Worm (Caenorhabditis elegans): Measurements from ENCODE around the gene gmeb-2.

Gene gmeb-2

ce11 chrX:15841086-15841622 is 37.7 kb upstream of the gmeb-2 start, which contains the start of gene serp-1.1 (continued):
- TF ChIP-seq fkh-10 (GFP tag; optimal IDR thresholded peaks at IDR 0.05) (peak; percentile 92), nhr-76 (tag; optimal IDR thresholded peaks at IDR 0.05) (peak; percentile 96), ces-1 (GFP tag; optimal IDR thresholded peaks at IDR 0.05) (no peak), alr-1 (tag; optimal IDR thresholded peaks at IDR 0.05; ENCODE audit: borderline replicate concordance) (no peak), nhr-19 (GFP tag; conservative IDR thresholded peaks at IDR 0.05) (peak; percentile 99), nhr-47 (tag; optimal IDR thresholded peaks at IDR 0.05) (peak; percentile 99), fkh-4 (tag; optimal IDR thresholded peaks at IDR 0.05; ENCODE audit: borderline replicate concordance) (no peak), xbp-1 (tag; optimal IDR thresholded peaks at IDR 0.05) (peak; percentile 98), isw-1 (GFP tag; IDR thresholded peaks at IDR 0.05) (peak; percentile 94), pqm-1 (tag; optimal IDR thresholded peaks at IDR 0.05) (peak; percentile 81), F16B12.6 (tag; optimal IDR thresholded peaks at IDR 0.05) (peak; percentile 75), jun-1 (tag; optimal IDR thresholded peaks at IDR 0.05) (peak; percentile 98), vab-15 (tag; optimal IDR thresholded peaks at IDR 0.05) (peak; percentile 85), unc-62 (GFP tag; optimal IDR thresholded peaks at IDR 0.05) (peak; percentile 48), nhr-77 (tag; optimal IDR thresholded peaks at IDR 0.05) (peak; percentile 98), snpc-4 (tag; optimal IDR thresholded peaks at IDR 0.05) (peak; percentile 90), nhr-71 (tag; optimal IDR thresholded peaks at IDR 0.05) (peak; percentile 99), lir-3 (tag; optimal IDR thresholded peaks at IDR 0.05; ENCODE audit: poor library complexity) (peak; percentile 95), snu-23 (GFP tag; optimal IDR thresholded peaks at IDR 0.05) (peak; percentile 99), dsc-1 (tag; optimal IDR thresholded peaks at IDR 0.05) (peak; percentile 97), dpl-1 (GFP tag; optimal IDR thresholded peaks at IDR 0.05) (peak; percentile 78 to 82 (median 81)), lin-35 (GFP tag; optimal IDR thresholded peaks at IDR 0.05) (peak; percentile 87 to 93), tlp-1 (tag; optimal IDR thresholded peaks at IDR 0.05) (no peak), sptf-1 (tag; optimal IDR thresholded peaks at IDR 0.05) (no peak), ama-1 (optimal IDR thresholded peaks at IDR 0.05) (peak; percentile 55), elt-2 (tag; optimal IDR thresholded peaks at IDR 0.05) (peak; percentile 94), mep-1 (tag; optimal IDR thresholded peaks at IDR 0.05) (peak; percentile 97), sox-4 (tag; optimal IDR thresholded peaks at IDR 0.05) (peak; percentile 65), ztf-4 (tag; optimal IDR thresholded peaks at IDR 0.05) (peak; percentile 97), ets-5 (GFP tag; IDR thresholded peaks at IDR 0.05) (no peak), swsn-7 (tag; optimal IDR thresholded peaks at IDR 0.05) (peak; percentile 99), unc-30 (tag; optimal IDR thresholded peaks at IDR 0.05) (no peak), efl-3 (GFP tag; optimal IDR thresholded peaks at IDR 0.05) (peak; percentile 83), skn-1 (tag; optimal IDR thresholded peaks at IDR 0.05) (peak; percentile 94), mab-9 (GFP tag; IDR thresholded peaks at IDR 0.05) (peak; percentile 91), pax-3 (tag; optimal IDR thresholded peaks at IDR 0.05) (peak; percentile 91), C04F5.9 (tag; optimal IDR thresholded peaks at IDR 0.05) (peak; percentile 85), ceh-8 (GFP tag; optimal IDR thresholded peaks at IDR 0.05) (peak; percentile 86), nhr-28 (tag; optimal IDR thresholded peaks at IDR 0.05) (no peak), mef-2 (tag; optimal IDR thresholded peaks at IDR 0.05) (peak; percentile 89), lsy-2 (tag; optimal IDR thresholded peaks at IDR 0.05) (peak; percentile 100), nhr-85 (tag) (peak; percentile 100), ceh-63 (GFP tag; optimal IDR thresholded peaks at IDR 0.05) (no peak), lin-39 (tag; optimal IDR thresholded peaks at IDR 0.05) (peak; percentile 91), nhr-20 (tag; optimal IDR thresholded peaks at IDR 0.05) (peak; percentile 100), zag-1 (tag; optimal IDR thresholded peaks at IDR 0.05) (peak; percentile 81), zip-4 (GFP tag; optimal IDR thresholded peaks at IDR 0.05) (peak; percentile 91), nhr-84 (tag; optimal IDR thresholded peaks at IDR 0.05) (no peak), tbx-2 (tag; optimal IDR thresholded peaks at IDR 0.05) (peak; percentile 99), blmp-1 (tag; optimal IDR thresholded peaks at IDR 0.05) (peak; percentile 96), elt-3 (tag; optimal IDR thresholded peaks at IDR 0.05) (peak; percentile 89 to 99 (median 98)), aly-2 (tag; optimal IDR thresholded peaks at IDR 0.05) (peak; percentile 75), hlh-17 (GFP tag; optimal IDR thresholded peaks at IDR 0.05; ENCODE audit: borderline replicate concordance) (no peak)
